Fruit fly (Drosophila melanogaster) whole organism: Measurements from ENCODE around the gene msl-2.

Source experiments
- CG8478 ChIP-seq: fragments of >200 bp; optimal IDR thresholded peaks from 2 replicates; lab custom pipeline; 2018; ENCODE audit warnings: inconsistent platforms
- Dll ChIP-seq: fragments of >200 bp; optimal IDR thresholded peaks from 2 replicates; lab custom pipeline; 2017
- EcR ChIP-seq, 2 experiments: fragments of >200 bp; optimal IDR thresholded peaks; 2 replicates each; lab custom pipeline; 2017; ENCODE audit warnings: missing biosample characterization in 2 of 2, missing genetic modification characterization in 2 of 2, missing genetic modification reagents in 2 of 2
- pan ChIP-seq: fragments of >200 bp; optimal IDR thresholded peaks from 2 replicates; lab custom pipeline; 2017
- psq ChIP-seq: fragments of >200 bp; optimal IDR thresholded peaks from 2 replicates; lab custom pipeline; 2017
- usp ChIP-seq: fragments of >200 bp; optimal IDR thresholded peaks from 2 replicates; lab custom pipeline; 2017; ENCODE audit warnings: missing biosample characterization, missing genetic modification characterization, mixed read lengths

- TF ChIP-seq psq (lab: Kevin White, UChicago) (no peak), usp (GFP tag; lab: Kevin White, UChicago) (no peak), CG8478 (lab: Kevin White, UChicago) (no peak), pan (lab: Kevin White, UChicago) (no peak), EcR (GFP tag; optimal IDR thresholded peaks at IDR 0.05; lab: Kevin White, UChicago) (no peak), Dll (lab: Kevin White, UChicago) (no peak)
Observed at dm6 chr2L:3466846-3467245, 934 bp upstream of the msl-2 start.
